Fruit fly (Drosophila melanogaster) whole organism, pupa: ENCODE results near the gene Polr3E.

Experiments used
- CG10348 ChIP-seq: fragments of 200-800 bp; sonication (Bioruptor generic); IDR thresholded peaks from 2 replicates; pipeline ENCODE4 v1.3.6; 2022; ENCODE audit warnings: missing biosample characterization, missing genetic modification characterization
- CG12605 ChIP-seq: fragments of 200-800 bp; sonication (Bioruptor generic); IDR thresholded peaks from 2 replicates; pipeline ENCODE4 v1.3.6; 2022; ENCODE audit warnings: missing biosample characterization, missing genetic modification characterization
- CG13204 ChIP-seq: fragments of 200-800 bp; sonication (Bioruptor generic); optimal IDR thresholded peaks from 2 replicates; lab custom pipeline; 2018; ENCODE audit warnings: missing biosample characterization, mild to moderate bottlenecking, missing genetic modification characterization, moderate library complexity
- CG14655 ChIP-seq: fragments of 200-800 bp; sonication (Bioruptor generic); optimal IDR thresholded peaks from 3 replicates; lab custom pipeline; 2017; ENCODE audit warnings: mild to moderate bottlenecking, missing biosample characterization, missing genetic modification reagents, missing genetic modification characterization
- CG15710 ChIP-seq: fragments of 200-800 bp; sonication (Bioruptor generic); optimal IDR thresholded peaks from 2 replicates; lab custom pipeline; 2018; ENCODE audit warnings: missing biosample characterization, mild to moderate bottlenecking, missing genetic modification characterization, moderate library complexity
- CG17806 ChIP-seq: fragments of 200-800 bp; sonication (Bioruptor generic); optimal IDR thresholded peaks from 2 replicates; lab custom pipeline; 2018; ENCODE audit warnings: missing biosample characterization, mild to moderate bottlenecking, missing genetic modification characterization, moderate library complexity
- CG32121 ChIP-seq: fragments of 200-800 bp; sonication (Bioruptor generic); IDR thresholded peaks from 2 replicates; pipeline ENCODE4 v1.3.6; 2022; ENCODE audit warnings: missing biosample characterization, missing genetic modification characterization
- CG34367 ChIP-seq: fragments of 200-800 bp; sonication (Bioruptor generic); optimal IDR thresholded peaks from 2 replicates; lab custom pipeline; 2018; ENCODE audit warnings: missing biosample characterization, mild to moderate bottlenecking, missing genetic modification characterization
- CG4496 ChIP-seq: fragments of 200-800 bp; sonication (Bioruptor generic); IDR thresholded peaks from 3 replicates; pipeline ENCODE4 v1.3.6; 2022; ENCODE audit warnings: missing biosample characterization, missing genetic modification characterization
- CG8159 ChIP-seq: fragments of 200-800 bp; sonication (Bioruptor generic); optimal IDR thresholded peaks from 3 replicates; lab custom pipeline; 2018; ENCODE audit warnings: missing biosample characterization, mild to moderate bottlenecking, missing genetic modification characterization, moderate library complexity
- CG8301 ChIP-seq: fragments of 200-800 bp; sonication (Bioruptor generic); optimal IDR thresholded peaks from 2 replicates; lab custom pipeline; 2018; ENCODE audit warnings: missing biosample characterization, mild to moderate bottlenecking, missing genetic modification characterization
- CG9948 ChIP-seq: fragments of 200-800 bp; sonication (Bioruptor generic); optimal IDR thresholded peaks from 2 replicates; lab custom pipeline; 2018; ENCODE audit warnings: missing biosample characterization, mild to moderate bottlenecking, missing genetic modification characterization, moderate library complexity
- D1 ChIP-seq: fragments of 200-800 bp; sonication (Bioruptor generic); optimal IDR thresholded peaks from 2 replicates; lab custom pipeline; 2018; ENCODE audit warnings: missing biosample characterization, mild to moderate bottlenecking, missing genetic modification characterization, moderate library complexity
- EcR ChIP-seq: fragments of 200-800 bp; sonication (Bioruptor generic); optimal IDR thresholded peaks from 3 replicates; lab custom pipeline; 2019; ENCODE audit warnings: missing biosample characterization, missing genetic modification characterization, mild to moderate bottlenecking, moderate library complexity, missing genetic modification reagents
- Ets98B ChIP-seq: fragments of 200-800 bp; sonication (Bioruptor generic); IDR thresholded peaks from 2 replicates; pipeline ENCODE4 v1.3.6; 2022; ENCODE audit warnings: missing biosample characterization, missing genetic modification characterization
- Pif1A ChIP-seq: fragments of 200-800 bp; sonication (Bioruptor generic); optimal IDR thresholded peaks from 3 replicates; lab custom pipeline; 2016; ENCODE audit warnings: missing biosample characterization, missing genetic modification characterization
- Pif1B ChIP-seq: fragments of 200-800 bp; sonication (Bioruptor generic); optimal IDR thresholded peaks from 3 replicates; lab custom pipeline; 2016; ENCODE audit warnings: missing biosample characterization, missing genetic modification characterization
- Snoo ChIP-seq: fragments of 200-800 bp; sonication (Bioruptor generic); optimal IDR thresholded peaks from 3 replicates; lab custom pipeline; 2017; ENCODE audit warnings: missing biosample characterization, mild to moderate bottlenecking, missing genetic modification characterization, inconsistent platforms
- fd96Ca ChIP-seq: fragments of 200-800 bp; sonication (Bioruptor generic); IDR thresholded peaks from 3 replicates; pipeline ENCODE4 v1.3.6; 2022; ENCODE audit warnings: missing biosample characterization, missing genetic modification characterization
- gl ChIP-seq: fragments of 200-800 bp; sonication (Bioruptor generic); optimal IDR thresholded peaks from 2 replicates; lab custom pipeline; 2018; ENCODE audit warnings: missing biosample characterization, mild to moderate bottlenecking, missing genetic modification characterization
- rn ChIP-seq: fragments of 200-800 bp; sonication (Bioruptor generic); IDR thresholded peaks from 2 replicates; pipeline ENCODE4 v1.3.6; 2022; ENCODE audit warnings: missing biosample characterization, missing genetic modification characterization

Polr3E gene

DNA sequence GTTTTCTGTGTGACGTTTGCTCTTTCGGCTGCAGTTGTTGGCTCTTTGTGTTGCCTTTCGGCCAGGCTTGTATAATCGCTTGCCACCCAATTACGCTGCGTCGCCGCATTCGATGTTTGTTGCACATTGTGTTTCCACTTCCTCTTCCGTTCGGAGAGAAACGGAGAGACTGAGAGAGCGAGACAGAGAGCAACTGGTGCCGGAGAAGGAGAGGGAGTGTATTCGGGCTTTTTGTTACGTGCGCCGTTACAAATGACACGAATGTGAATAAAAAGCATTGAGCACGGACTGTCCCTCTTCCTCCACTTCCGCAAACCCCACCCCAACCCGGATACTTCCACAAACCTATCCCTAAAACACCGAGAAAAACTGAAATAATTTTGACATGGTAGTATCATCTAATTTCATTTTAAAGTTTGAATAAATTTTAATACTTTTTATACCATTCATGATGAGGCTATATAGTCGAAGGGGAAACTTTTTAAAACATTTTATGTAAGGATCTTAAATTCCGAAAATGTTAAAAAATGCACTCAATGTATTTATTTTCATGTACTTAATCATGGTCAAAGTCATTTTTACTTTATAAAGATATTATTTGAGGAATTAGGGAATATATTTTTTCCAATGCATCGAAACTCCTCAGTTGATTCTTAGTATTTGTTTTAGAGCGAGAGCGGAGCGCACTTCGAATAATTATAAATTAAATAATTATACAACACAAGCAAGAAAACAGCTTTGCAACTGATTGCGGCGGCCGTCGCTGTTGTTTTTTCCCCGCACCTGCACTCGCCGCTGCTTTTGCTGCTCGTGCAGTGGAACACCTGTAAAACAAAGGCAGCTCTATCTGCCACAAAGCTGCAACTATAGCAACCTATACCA, 28.8 kb downstream of the Polr3E start:
- peak; percentile 22; the same call in 1 of the 2 replicates for TF ChIP-seq CG32121 (GFP tag; lab: Robert Waterston, UW)
- no peak for TF ChIP-seq Ets98B (GFP tag; lab: Robert Waterston, UW)
- TF ChIP-seq CG15710 (tag; lab: Kevin White, UChicago), result no peak
- peak; percentile 56 for TF ChIP-seq CG8301
- TF ChIP-seq gl (tag; lab: Kevin White, UChicago), result no peak
- no peak for TF ChIP-seq EcR (GFP tag; lab: Kevin White, UChicago)
- no peak for TF ChIP-seq D1 (tag; lab: Kevin White, UChicago)
- TF ChIP-seq CG12605 (GFP tag; lab: Robert Waterston, UW), result no peak
- no peak for TF ChIP-seq CG34367 (tag; lab: Kevin White, UChicago)
- peak; percentile 57 for TF ChIP-seq CG9948 (tag; lab: Kevin White, UChicago)
- no peak for TF ChIP-seq fd96Ca (GFP tag; lab: Robert Waterston, UW)
- TF ChIP-seq CG14655 (GFP tag; lab: Kevin White, UChicago), result peak; percentile 60
- TF ChIP-seq CG4496 (GFP tag; lab: Robert Waterston, UW), result no peak
- no peak for TF ChIP-seq rn (GFP tag; lab: Robert Waterston, UW)
- no peak for TF ChIP-seq CG13204 (GFP tag; lab: Kevin White, UChicago)
- TF ChIP-seq CG17806 (tag; lab: Kevin White, UChicago), result peak; percentile 58
- TF ChIP-seq Snoo, result no peak
- no peak for TF ChIP-seq Pif1B (GFP tag; lab: Kevin White, UChicago)
- TF ChIP-seq Pif1A (GFP tag; lab: Kevin White, UChicago), result peak; percentile 35
- no peak for TF ChIP-seq CG10348 (GFP tag; lab: Robert Waterston, UW)
- peak; percentile 53 for TF ChIP-seq CG8159 (tag; lab: Kevin White, UChicago)

- TF ChIP-seq CG14655 (GFP tag; lab: Kevin White, UChicago), result no peak
- TF ChIP-seq CG8301, result no peak
- no peak for TF ChIP-seq CG17806 (tag; lab: Kevin White, UChicago)
- TF ChIP-seq CG32121 (GFP tag; lab: Robert Waterston, UW), result no peak
- no peak for TF ChIP-seq CG15710 (tag; lab: Kevin White, UChicago)
- TF ChIP-seq CG10348 (GFP tag; lab: Robert Waterston, UW), result no peak
Measured at dm6 chr3L:21061968-21062367, 30.3 kb downstream of the Polr3E start.

dm6 chr3L:21064587-21064986, 33.0 kb downstream of the Polr3E start:
- no peak for TF ChIP-seq gl (tag; lab: Kevin White, UChicago)
- TF ChIP-seq CG13204 (GFP tag; lab: Kevin White, UChicago), result no peak
- TF ChIP-seq CG32121 (GFP tag; lab: Robert Waterston, UW), result no peak

DNA sequence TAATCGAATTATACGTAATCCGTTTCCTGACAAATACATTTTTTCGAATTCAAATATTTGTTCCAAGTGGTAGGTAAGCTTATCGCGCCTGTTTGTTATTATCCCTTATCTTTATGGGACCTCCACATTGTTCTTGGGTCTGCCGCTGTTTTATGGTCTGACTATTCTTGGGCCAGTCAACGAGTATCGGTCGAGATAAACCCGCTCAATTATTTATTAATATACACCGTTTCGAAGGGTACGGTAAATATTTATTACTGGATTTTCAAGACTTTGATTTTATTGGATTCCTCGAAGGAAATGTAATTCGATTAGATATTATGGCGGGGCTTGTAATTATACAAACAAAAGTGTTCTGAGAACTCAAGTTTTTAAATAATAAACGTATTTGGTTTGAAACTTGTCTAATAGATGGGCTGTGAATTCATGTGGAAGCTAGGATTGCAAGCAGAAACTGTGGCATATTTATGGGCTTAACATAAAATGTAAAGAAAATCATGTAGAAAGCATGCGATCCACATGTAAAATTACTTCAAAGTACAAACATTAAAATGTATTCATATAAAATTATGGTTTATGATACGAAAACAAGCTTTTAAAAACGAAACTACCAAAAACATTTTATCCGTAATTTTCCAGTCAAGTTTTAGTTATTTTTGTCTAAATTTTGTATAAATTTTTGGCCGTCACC, 33.7 kb downstream of the Polr3E start, which contains the start of gene CG43072:
Gene CG43072 (plus strand): TSS at position 641 of the 691 bp plus-strand sequence.
- TF ChIP-seq CG15710 (tag; lab: Kevin White, UChicago) (no peak), gl (tag; lab: Kevin White, UChicago) (no peak), D1 (tag; lab: Kevin White, UChicago) (peak; percentile 86), rn (GFP tag; lab: Robert Waterston, UW) (no peak), CG8301 (no peak), fd96Ca (GFP tag; lab: Robert Waterston, UW) (no peak), CG10348 (GFP tag; lab: Robert Waterston, UW) (no peak)

DNA sequence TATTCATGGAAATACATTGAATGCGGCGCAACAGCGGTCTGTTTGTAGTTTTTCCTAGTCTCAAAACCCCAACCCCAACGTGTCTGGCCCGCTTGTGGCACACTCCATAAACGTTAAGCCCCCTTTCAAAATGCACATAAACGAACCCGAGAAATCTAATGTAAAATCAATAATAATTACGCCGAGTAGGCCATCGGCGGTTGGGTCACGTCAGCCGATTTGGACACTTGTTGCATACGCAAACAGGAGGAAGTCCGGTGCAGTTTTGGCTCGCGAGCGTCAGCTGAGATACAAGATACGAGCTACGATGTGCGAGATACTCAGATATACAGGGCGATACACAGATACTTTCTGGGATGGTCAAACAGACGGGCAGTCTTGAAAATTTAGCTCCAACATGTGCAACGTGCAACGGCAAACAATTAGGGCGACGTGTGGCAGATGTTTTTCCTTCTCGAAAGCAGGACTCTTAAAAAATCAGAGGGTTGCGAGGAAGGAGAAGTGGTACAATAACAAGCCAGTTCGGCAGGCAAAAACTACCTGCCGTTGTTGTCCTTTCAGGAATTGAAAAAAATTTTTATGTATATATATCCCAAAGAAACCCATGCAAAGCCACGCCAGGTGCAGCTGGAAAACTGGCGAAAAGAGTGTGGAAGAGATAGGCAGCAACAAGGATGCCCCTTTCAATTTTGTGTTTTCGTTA, 34.7 kb downstream of the Polr3E start:
- TF ChIP-seq CG32121 (GFP tag; lab: Robert Waterston, UW) (no peak), CG8301 (no peak), Pif1A (GFP tag; lab: Kevin White, UChicago) (no peak), EcR (GFP tag; lab: Kevin White, UChicago) (no peak), CG34367 (tag; lab: Kevin White, UChicago) (no peak), Ets98B (GFP tag; lab: Robert Waterston, UW) (no peak), gl (tag; lab: Kevin White, UChicago) (no peak), CG8159 (tag; lab: Kevin White, UChicago) (no peak), CG17806 (tag; lab: Kevin White, UChicago) (no peak), CG14655 (GFP tag; lab: Kevin White, UChicago) (no peak), Snoo (no peak), CG13204 (GFP tag; lab: Kevin White, UChicago) (no peak), CG10348 (GFP tag; lab: Robert Waterston, UW) (no peak), fd96Ca (GFP tag; lab: Robert Waterston, UW) (no peak), CG15710 (tag; lab: Kevin White, UChicago) (no peak), D1 (tag; lab: Kevin White, UChicago) (no peak)
